Fruit fly (Drosophila melanogaster) whole organism, embryonic: ENCODE data around the gene CG8420.
A peak's percentile ranks its signal among the peaks of the same experiment; 100 is the strongest.

Experiments
- Atf3 ChIP-seq: fragments of 200-800 bp; sonication (Bioruptor generic); optimal IDR thresholded peaks from 3 replicates; lab custom pipeline; 2016; ENCODE audit warnings: missing biosample characterization, missing genetic modification characterization
- BEAF-32 ChIP-seq: fragments of 200-800 bp; sonication (Bioruptor generic); optimal IDR thresholded peaks from 3 replicates; lab custom pipeline; 2017; ENCODE audit warnings: missing biosample characterization, missing genetic modification characterization, mild to moderate bottlenecking, moderate library complexity, missing genetic modification reagents
- Bgb ChIP-seq: fragments of 200-800 bp; sonication (Bioruptor generic); IDR thresholded peaks from 2 replicates; pipeline ENCODE4 v1.3.6; 2022; ENCODE audit warnings: missing biosample characterization, missing genetic modification characterization; ENCODE audit not compliant: partially characterized antibody
- CG11085 ChIP-seq: fragments of 200-800 bp; sonication (Bioruptor generic); IDR thresholded peaks from 2 replicates; pipeline ENCODE4 v1.3.6; 2022; ENCODE audit warnings: missing biosample characterization, missing genetic modification characterization
- CG12769 ChIP-seq: fragments of 200-800 bp; sonication (Bioruptor generic); optimal IDR thresholded peaks from 2 replicates; lab custom pipeline; 2019; ENCODE audit warnings: missing biosample characterization, mild to moderate bottlenecking, missing genetic modification characterization, moderate library complexity
- CG15479 ChIP-seq: fragments of 200-800 bp; sonication (Bioruptor generic); optimal IDR thresholded peaks from 3 replicates; lab custom pipeline; 2019; ENCODE audit warnings: missing biosample characterization, mild to moderate bottlenecking, missing genetic modification characterization, moderate library complexity
- CG1603 ChIP-seq: fragments of 200-800 bp; sonication (Bioruptor generic); optimal IDR thresholded peaks from 2 replicates; lab custom pipeline; 2019; ENCODE audit warnings: missing biosample characterization, mild to moderate bottlenecking, missing genetic modification characterization, moderate library complexity
- CG17359 ChIP-seq: fragments of 200-800 bp; sonication (Bioruptor generic); optimal IDR thresholded peaks from 3 replicates; lab custom pipeline; 2018; ENCODE audit warnings: missing biosample characterization, mild to moderate bottlenecking, missing genetic modification characterization, moderate library complexity
- CG17612 ChIP-seq: fragments of 200-800 bp; sonication (Bioruptor generic); IDR thresholded peaks from 2 replicates; pipeline ENCODE4 v1.3.6; 2022; ENCODE audit warnings: missing biosample characterization, missing genetic modification characterization
- CG2712 ChIP-seq: fragments of 200-800 bp; optimal IDR thresholded peaks from 3 replicates; lab custom pipeline; 2019; ENCODE audit warnings: missing biosample characterization, mild to moderate bottlenecking, missing genetic modification characterization, moderate library complexity
- CG30020 ChIP-seq: fragments of 200-800 bp; optimal IDR thresholded peaks from 2 replicates; lab custom pipeline; 2019; ENCODE audit warnings: missing biosample characterization, mild to moderate bottlenecking, missing genetic modification characterization, moderate library complexity
- CG31388 ChIP-seq: fragments of 200-800 bp; sonication (Bioruptor generic); optimal IDR thresholded peaks from 2 replicates; lab custom pipeline; 2016; ENCODE audit warnings: missing biosample characterization, missing genetic modification characterization
- CG3726 ChIP-seq: fragments of 200-800 bp; sonication (Bioruptor generic); IDR thresholded peaks from 3 replicates; pipeline ENCODE4, ENCODE4 v1.3.6; 2022; ENCODE audit warnings: missing biosample characterization, missing genetic modification characterization
- CG4328 ChIP-seq: fragments of 200-800 bp; sonication (Bioruptor generic); optimal IDR thresholded peaks from 3 replicates; lab custom pipeline; 2017; ENCODE audit warnings: missing biosample characterization, missing genetic modification reagents, missing genetic modification characterization
- CG4617 ChIP-seq: fragments of 200-800 bp; sonication (Bioruptor generic); optimal IDR thresholded peaks from 3 replicates; lab custom pipeline; 2016; ENCODE audit warnings: missing biosample characterization, missing genetic modification characterization, borderline replicate concordance
- CG6683 ChIP-seq: fragments of 200-800 bp; sonication (Bioruptor generic); optimal IDR thresholded peaks from 2 replicates; lab custom pipeline; 2017; ENCODE audit warnings: missing biosample characterization, mild to moderate bottlenecking, missing genetic modification characterization, missing genetic modification reagents
- CG7271 ChIP-seq: fragments of 200-800 bp; sonication (Bioruptor generic); optimal IDR thresholded peaks from 2 replicates; lab custom pipeline; 2018; ENCODE audit warnings: missing biosample characterization, mild to moderate bottlenecking, missing genetic modification characterization, moderate library complexity
- CG7963 ChIP-seq: fragments of 200-800 bp; sonication (Bioruptor generic); IDR thresholded peaks from 3 replicates; pipeline ENCODE4 v1.3.6; 2022; ENCODE audit warnings: missing biosample characterization, missing genetic modification characterization; ENCODE audit not compliant: partially characterized antibody
- D ChIP-seq, 2 experiments: fragments of 200-800 bp in 1 of 2; fragments of >200 bp in 1 of 2; sonication (Bioruptor generic) in 1 of 2; optimal IDR thresholded peaks; 2 replicates in 1 of 2; 3 replicates in 1 of 2; lab custom pipeline; 2017; ENCODE audit warnings: mild to moderate bottlenecking in 1 of 2, missing biosample characterization in 1 of 2, missing genetic modification characterization in 1 of 2, missing genetic modification reagents in 1 of 2
- Doc3 ChIP-seq: fragments of 200-800 bp; sonication (Bioruptor generic); IDR thresholded peaks from 3 replicates; pipeline ENCODE4 v1.3.6; 2022; ENCODE audit warnings: missing biosample characterization, missing genetic modification characterization; ENCODE audit not compliant: partially characterized antibody
- Fer1 ChIP-seq: fragments of 200-800 bp; sonication (Bioruptor generic); optimal IDR thresholded peaks from 2 replicates; lab custom pipeline; 2017; ENCODE audit warnings: missing biosample characterization, mild to moderate bottlenecking, missing genetic modification characterization
- Hr51 ChIP-seq, 2 experiments: fragments of 200-800 bp; sonication (Bioruptor generic); optimal IDR thresholded peaks; 2 replicates in 1 of 2; 3 replicates in 1 of 2; lab custom pipeline; 2016 to 2018; ENCODE audit warnings: missing biosample characterization in 2 of 2, missing genetic modification characterization in 2 of 2, mild to moderate bottlenecking in 1 of 2, moderate library complexity in 1 of 2
- Meics ChIP-seq: fragments of 200-800 bp; sonication (Bioruptor generic); optimal IDR thresholded peaks from 2 replicates; lab custom pipeline; 2017; ENCODE audit warnings: missing biosample characterization, mild to moderate bottlenecking, missing genetic modification characterization
- Spps ChIP-seq: fragments of 200-800 bp; sonication (Bioruptor generic); optimal IDR thresholded peaks from 2 replicates; lab custom pipeline; 2018; ENCODE audit warnings: missing biosample characterization, mild to moderate bottlenecking, missing genetic modification characterization
- Trl ChIP-seq, 3 experiments: fragments of >200 bp in 2 of 3; fragments of 200-800 bp in 1 of 3; sonication (Bioruptor generic) in 1 of 3; optimal IDR thresholded peaks; 2 replicates in 1 of 3; 3 replicates in 2 of 3; lab custom pipeline; 2016 to 2017; ENCODE audit warnings: missing biosample characterization in 1 of 3, missing genetic modification characterization in 1 of 3
- Xbp1 ChIP-seq: fragments of 200-800 bp; sonication (Bioruptor generic); optimal IDR thresholded peaks from 3 replicates; lab custom pipeline; 2016; ENCODE audit warnings: missing biosample characterization, mild to moderate bottlenecking, missing genetic modification characterization
- ac ChIP-seq: fragments of 200-800 bp; sonication (Bioruptor generic); optimal IDR thresholded peaks from 3 replicates; lab custom pipeline; 2017; ENCODE audit warnings: missing biosample characterization, mild to moderate bottlenecking, missing genetic modification characterization
- amos ChIP-seq: fragments of 200-800 bp; sonication (Bioruptor generic); IDR thresholded peaks from 2 replicates; pipeline ENCODE4 v1.3.6; 2022; ENCODE audit warnings: missing biosample characterization, missing genetic modification characterization; ENCODE audit not compliant: partially characterized antibody
- ash1 ChIP-seq: fragments of 200-800 bp; sonication (Bioruptor generic); optimal IDR thresholded peaks from 2 replicates; lab custom pipeline; 2018; ENCODE audit warnings: missing biosample characterization, mild to moderate bottlenecking, missing genetic modification characterization
- bab2 ChIP-seq: fragments of 200-800 bp; sonication (Bioruptor generic); optimal IDR thresholded peaks from 2 replicates; lab custom pipeline; 2016; ENCODE audit warnings: missing biosample characterization, missing genetic modification characterization
- chinmo ChIP-seq: fragments of 200-800 bp; sonication (Bioruptor generic); IDR thresholded peaks from 4 replicates; pipeline ENCODE4 v1.3.6; 2022; ENCODE audit warnings: missing biosample characterization, missing genetic modification characterization; ENCODE audit not compliant: partially characterized antibody
- chn ChIP-seq: fragments of 200-800 bp; sonication (Bioruptor generic); optimal IDR thresholded peaks from 2 replicates; lab custom pipeline; 2016; ENCODE audit warnings: missing biosample characterization, missing genetic modification characterization
- dati ChIP-seq: fragments of 200-800 bp; sonication (Bioruptor generic); IDR thresholded peaks from 2 replicates; pipeline ENCODE4 v1.3.6; 2022; ENCODE audit warnings: missing biosample characterization, missing genetic modification characterization
- dimm ChIP-seq: fragments of 200-800 bp; sonication (Bioruptor generic); IDR thresholded peaks from 2 replicates; pipeline ENCODE4 v1.3.6; 2022; ENCODE audit warnings: missing biosample characterization, missing genetic modification characterization
- en ChIP-seq: fragments of 200-800 bp; sonication (Bioruptor generic); optimal IDR thresholded peaks from 2 replicates; lab custom pipeline; 2016; ENCODE audit warnings: missing biosample characterization, missing genetic modification characterization
- gsb ChIP-seq: fragments of 200-800 bp; sonication (Bioruptor generic); IDR thresholded peaks from 2 replicates; pipeline ENCODE4 v1.3.6; 2022; ENCODE audit warnings: missing biosample characterization, missing genetic modification characterization
- hbn ChIP-seq: fragments of 200-800 bp; sonication (Bioruptor generic); IDR thresholded peaks from 2 replicates; pipeline ENCODE4 v1.3.6; 2022; ENCODE audit warnings: missing biosample characterization, missing genetic modification characterization; ENCODE audit not compliant: partially characterized antibody
- klu ChIP-seq: fragments of 200-800 bp; sonication (Bioruptor generic); IDR thresholded peaks from 2 replicates; pipeline ENCODE4 v1.3.6; 2022; ENCODE audit warnings: missing biosample characterization, missing genetic modification characterization
- lab ChIP-seq: fragments of 200-800 bp; sonication (Bioruptor generic); optimal IDR thresholded peaks from 3 replicates; lab custom pipeline; 2017; ENCODE audit warnings: missing biosample characterization, missing genetic modification characterization, mild to moderate bottlenecking, moderate library complexity, missing genetic modification reagents
- lov ChIP-seq, 2 experiments: fragments of 200-800 bp in 1 of 2; fragments of >200 bp in 1 of 2; sonication (Bioruptor generic) in 1 of 2; IDR thresholded peaks in 1 of 2; optimal IDR thresholded peaks in 1 of 2; 2 replicates in 1 of 2; 3 replicates in 1 of 2; pipeline versions ENCODE4 v1.3.6 to Lab custom; 2017 to 2022; ENCODE audit warnings: missing biosample characterization in 1 of 2, missing genetic modification characterization in 1 of 2
- otp ChIP-seq: fragments of 200-800 bp; sonication (Bioruptor generic); IDR thresholded peaks from 3 replicates; pipeline ENCODE4, ENCODE4 v1.3.6; 2022; ENCODE audit warnings: missing biosample characterization, missing genetic modification characterization
- pan ChIP-seq, 4 experiments: fragments of >200 bp in 3 of 4; fragments of 200-800 bp in 1 of 4; sonication (Bioruptor generic) in 1 of 4; optimal IDR thresholded peaks in 3 of 4; IDR thresholded peaks in 1 of 4; 2 replicates each; pipeline versions ENCODE4 v1.3.6 to Lab custom; 2017 to 2022; ENCODE audit warnings: missing biosample characterization in 2 of 4, missing genetic modification characterization in 2 of 4, mixed read lengths in 1 of 4
- peb ChIP-seq: fragments of 200-800 bp; sonication (Bioruptor generic); IDR thresholded peaks from 2 replicates; pipeline ENCODE4 v1.3.6; 2022; ENCODE audit warnings: missing biosample characterization, missing genetic modification characterization
- row ChIP-seq: fragments of 200-800 bp; sonication (Bioruptor generic); IDR thresholded peaks from 3 replicates; pipeline ENCODE4 v1.3.6; 2022; ENCODE audit warnings: missing biosample characterization, missing genetic modification characterization
- salm ChIP-seq: fragments of 200-800 bp; sonication (Bioruptor generic); optimal IDR thresholded peaks from 2 replicates; lab custom pipeline; 2018; ENCODE audit warnings: missing biosample characterization, mild to moderate bottlenecking, missing genetic modification characterization
- schlank ChIP-seq: fragments of 200-800 bp; sonication (Bioruptor generic); optimal IDR thresholded peaks from 2 replicates; lab custom pipeline; 2018; ENCODE audit warnings: missing biosample characterization, mild to moderate bottlenecking, missing genetic modification characterization
- tna ChIP-seq: fragments of 200-800 bp; sonication (Bioruptor generic); IDR thresholded peaks from 2 replicates; pipeline ENCODE4 v1.3.6; 2022; ENCODE audit warnings: missing biosample characterization, missing genetic modification characterization; ENCODE audit not compliant: partially characterized antibody

The CG8420 gene

dm6 chr3R:9239941-9240400 lies 6.5 kb upstream of the CG8420 start (continued):
- TF ChIP-seq hbn (GFP tag; lab: Robert Waterston, UW) (peak; percentile 80), D (optimal IDR thresholded peaks at IDR 0.05; lab: Kevin White, UChicago) (no peak), D (GFP tag; optimal IDR thresholded peaks at IDR 0.05; lab: Kevin White, UChicago) (no peak), dimm (no peak), CG7271 (peak; percentile 27), Hr51 (GFP tag; optimal IDR thresholded peaks at IDR 0.05; lab: Kevin White, UChicago) (peak in 1 of 2 experiments; percentile 14), CG1603 (tag; lab: Kevin White, UChicago) (peak; percentile 59), row (GFP tag; lab: Robert Waterston, UW) (peak; percentile 24; the same call in 1 of the 3 replicates), Doc3 (peak; percentile 70), Spps (peak; percentile 6), Atf3 (GFP tag; lab: Kevin White, UChicago) (no peak), ash1 (GFP tag; lab: Kevin White, UChicago) (no peak), CG17359 (no peak), lab (GFP tag; lab: Kevin White, UChicago) (no peak), Trl (optimal IDR thresholded peaks at IDR 0.05; lab: Kevin White, UChicago) (peak; percentile 61 to 75), Trl (GFP tag; optimal IDR thresholded peaks at IDR 0.05; lab: Kevin White, UChicago) (no peak), schlank (tag; lab: Kevin White, UChicago) (no peak), Fer1 (GFP tag; lab: Kevin White, UChicago) (peak; percentile 22), CG15479 (GFP tag; lab: Kevin White, UChicago) (no peak), tna (GFP tag; lab: Robert Waterston, UW) (peak; percentile 76), CG4328 (GFP tag; lab: Kevin White, UChicago) (no peak), lov (optimal IDR thresholded peaks at IDR 0.05; lab: Kevin White, UChicago) (no peak), lov (GFP tag; IDR thresholded peaks at IDR 0.05; lab: Robert Waterston, UW) (no peak), CG2712 (tag; lab: Kevin White, UChicago) (peak; percentile 46), gsb (GFP tag; lab: Robert Waterston, UW) (no peak), pan (optimal IDR thresholded peaks at IDR 0.05; lab: Kevin White, UChicago) (no peak), pan (GFP tag; optimal IDR thresholded peaks at IDR 0.05 in 1 of 2, IDR thresholded peaks at IDR 0.05 in 1 of 2) (no peak), otp (GFP tag; lab: Robert Waterston, UW) (no peak), Meics (no peak), chinmo (GFP tag; lab: Robert Waterston, UW) (peak; percentile 97), klu (GFP tag; lab: Robert Waterston, UW) (no peak), CG17612 (GFP tag; lab: Robert Waterston, UW) (no peak), CG6683 (no peak), salm (no peak), CG12769 (no peak), ac (GFP tag; lab: Kevin White, UChicago) (no peak), Bgb (GFP tag; lab: Robert Waterston, UW) (peak; percentile 86), BEAF-32 (GFP tag; lab: Kevin White, UChicago) (peak; percentile 81), amos (GFP tag; lab: Robert Waterston, UW) (peak; percentile 79), CG7963 (GFP tag; lab: Robert Waterston, UW) (peak; percentile 81), bab2 (no peak), peb (GFP tag; lab: Robert Waterston, UW) (no peak), dati (GFP tag; lab: Robert Waterston, UW) (no peak), chn (GFP tag; lab: Kevin White, UChicago) (no peak), Xbp1 (GFP tag; lab: Kevin White, UChicago) (no peak), CG11085 (GFP tag; lab: Robert Waterston, UW) (no peak), CG4617 (GFP tag; lab: Kevin White, UChicago) (peak; percentile 80), CG3726 (no peak), en (GFP tag; lab: Kevin White, UChicago) (no peak), CG30020 (peak; percentile 50), CG31388 (GFP tag; lab: Kevin White, UChicago) (no peak)
